Worm (Caenorhabditis elegans) whole organism, L2 larva: ENCODE data around the gene exl-1.

Source experiments
- blmp-1 ChIP-seq: sonication (generic microtip); optimal IDR thresholded peaks from 2 replicates; lab custom pipeline; 2017; ENCODE audit warnings: missing genetic modification characterization, mild to moderate bottlenecking, missing compliant biosample characterization, antibody characterized with exemption, moderate library complexity; ENCODE audit not compliant: insufficient read depth
- ceh-82 ChIP-seq: fragments of 150-350 bp; optimal IDR thresholded peaks from 2 replicates; lab custom pipeline; 2014; ENCODE audit warnings: missing biosample characterization, missing genetic modification characterization
- elt-1 ChIP-seq: fragments of 150-350 bp; optimal IDR thresholded peaks from 2 replicates; lab custom pipeline; 2014; ENCODE audit warnings: missing biosample characterization, missing genetic modification characterization
- mdl-1 ChIP-seq, 2 experiments: fragments of 150-350 bp in 1 of 2; sonication (generic microtip) in 1 of 2; optimal IDR thresholded peaks; 2 replicates each; lab custom pipeline; 2017; ENCODE audit warnings: missing biosample characterization in 2 of 2, missing genetic modification characterization in 2 of 2
- nhr-10 ChIP-seq: sonication (generic microtip); optimal IDR thresholded peaks from 2 replicates; lab custom pipeline; 2017; ENCODE audit warnings: missing biosample characterization, missing genetic modification characterization
- nhr-11 ChIP-seq: fragments of 150-350 bp; optimal IDR thresholded peaks from 2 replicates; lab custom pipeline; 2014; ENCODE audit warnings: missing biosample characterization, missing genetic modification characterization
- unc-62 ChIP-seq: fragments of 150-350 bp; optimal IDR thresholded peaks from 2 replicates; lab custom pipeline; 2014; ENCODE audit warnings: missing biosample characterization, missing genetic modification reagents, missing genetic modification characterization

DNA sequence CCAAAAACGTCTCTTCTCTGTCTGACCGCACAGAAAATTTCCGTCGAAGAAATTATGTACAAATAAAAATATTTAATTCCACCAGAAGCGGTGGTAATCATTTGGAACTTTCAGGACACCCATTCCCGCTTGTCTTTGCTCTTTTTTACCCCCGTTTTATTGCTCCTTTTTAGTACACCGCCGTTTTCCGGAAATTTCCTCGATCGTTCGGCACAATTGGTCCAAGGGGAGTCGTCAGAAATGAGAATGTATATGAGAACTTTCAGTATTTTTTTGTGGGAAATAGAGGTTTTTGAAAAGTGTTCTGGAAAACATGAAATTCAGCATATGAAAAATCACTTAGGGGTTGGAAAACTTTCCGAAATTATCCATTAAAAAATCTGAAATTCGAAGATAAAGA is 32.5 kb downstream of the exl-1 start:
- no peak for TF ChIP-seq elt-1 (tag; lab: Kevin White, UChicago)
- no peak for TF ChIP-seq nhr-10 (tag; lab: Kevin White, UChicago)
- TF ChIP-seq ceh-82 (tag; lab: Kevin White, UChicago), result no peak
- no peak for TF ChIP-seq nhr-11 (tag; lab: Kevin White, UChicago)
- TF ChIP-seq unc-62 (GFP tag; lab: Kevin White, UChicago), result no peak
- no peak for TF ChIP-seq blmp-1 (tag; lab: Kevin White, UChicago)
- TF ChIP-seq mdl-1 (tag; optimal IDR thresholded peaks at IDR 0.05; lab: Kevin White, UChicago), result no peak
